Worm (Caenorhabditis elegans) whole organism, young adult: ENCODE measurements around the gene smim-14.
A peak's percentile ranks its signal among the peaks of the same experiment; 100 is the strongest.

Source experiments
- B0019.2 ChIP-seq: fragments of 200-800 bp; sonication (Bioruptor generic); conservative IDR thresholded peaks from 2 replicates; pipeline ENCODE4 v1.3.6; 2022; ENCODE audit warnings: missing genetic modification reagents, missing genetic modification characterization, missing compliant biosample characterization
- B0336.3 ChIP-seq: fragments of 200-800 bp; sonication (Bioruptor generic); IDR thresholded peaks from 2 replicates; pipeline ENCODE4 v1.3.6; 2022; ENCODE audit warnings: missing genetic modification characterization, missing compliant biosample characterization
- C17E4.6 ChIP-seq: fragments of 200-800 bp; sonication (Bioruptor generic); IDR thresholded peaks from 2 replicates; pipeline ENCODE4 v1.3.6; 2022; ENCODE audit warnings: missing genetic modification reagents, missing genetic modification characterization, missing compliant biosample characterization
- F10E7.11 ChIP-seq: sonication (generic microtip); optimal IDR thresholded peaks from 2 replicates; lab custom pipeline; 2017; ENCODE audit warnings: mild to moderate bottlenecking, missing genetic modification characterization, moderate library complexity, missing compliant biosample characterization
- F23B12.7 ChIP-seq: sonication (generic microtip); optimal IDR thresholded peaks from 2 replicates; lab custom pipeline; 2017; ENCODE audit warnings: missing genetic modification characterization, mild to moderate bottlenecking, missing compliant biosample characterization, antibody characterized with exemption, moderate library complexity; ENCODE audit not compliant: insufficient read depth
- F33H1.4 ChIP-seq: fragments of 200-800 bp; sonication (Bioruptor generic); IDR thresholded peaks from 2 replicates; pipeline ENCODE4 v1.3.6; 2022; ENCODE audit warnings: missing genetic modification reagents, missing genetic modification characterization, missing compliant biosample characterization
- F49E8.2 ChIP-seq: sonication (generic microtip); optimal IDR thresholded peaks from 3 replicates; lab custom pipeline; 2017; ENCODE audit warnings: missing genetic modification characterization, mild to moderate bottlenecking, missing compliant biosample characterization, antibody characterized with exemption, moderate library complexity; ENCODE audit not compliant: insufficient read depth
- K12H6.12 ChIP-seq: fragments of 200-800 bp; sonication (Bioruptor generic); optimal IDR thresholded peaks from 2 replicates; lab custom pipeline; 2018; ENCODE audit warnings: mild to moderate bottlenecking, missing genetic modification characterization, missing compliant biosample characterization
- Y53G8AR.9 ChIP-seq: fragments of 200-800 bp; sonication (Bioruptor generic); conservative IDR thresholded peaks from 2 replicates; pipeline ENCODE4 v1.3.6; 2022; ENCODE audit warnings: missing genetic modification reagents, missing genetic modification characterization, missing compliant biosample characterization
- Y79H2A.3 ChIP-seq: fragments of 200-800 bp; sonication (Bioruptor generic); conservative IDR thresholded peaks from 2 replicates; pipeline ENCODE4 v1.3.6; 2022; ENCODE audit warnings: missing genetic modification reagents, missing genetic modification characterization, missing compliant biosample characterization
- Y95B8A.8 ChIP-seq: fragments of 200-800 bp; sonication (Bioruptor generic); IDR thresholded peaks from 2 replicates; pipeline ENCODE4 v1.3.6; 2022; ENCODE audit warnings: missing genetic modification reagents, missing genetic modification characterization, missing compliant biosample characterization
- atf-7 ChIP-seq: sonication (generic microtip); optimal IDR thresholded peaks from 2 replicates; lab custom pipeline; 2017; ENCODE audit warnings: mild to moderate bottlenecking, missing genetic modification characterization, missing compliant biosample characterization
- attf-3 ChIP-seq: fragments of 200-800 bp; sonication (Bioruptor generic); conservative IDR thresholded peaks from 2 replicates; pipeline ENCODE4 v1.3.6; 2022; ENCODE audit warnings: missing genetic modification reagents, missing genetic modification characterization, missing compliant biosample characterization
- ceh-100 ChIP-seq: fragments of 200-800 bp; sonication (Bioruptor generic); IDR thresholded peaks from 2 replicates; pipeline ENCODE4 v1.3.6; 2022; ENCODE audit warnings: missing genetic modification reagents, missing genetic modification characterization, missing compliant biosample characterization
- ceh-40 ChIP-seq: fragments of 200-800 bp; sonication (Bioruptor generic); IDR thresholded peaks from 2 replicates; pipeline ENCODE4 v1.3.6; 2022; ENCODE audit warnings: missing genetic modification characterization, missing compliant biosample characterization
- ceh-79 ChIP-seq: sonication (generic microtip); optimal IDR thresholded peaks from 2 replicates; lab custom pipeline; 2017; ENCODE audit warnings: mild to moderate bottlenecking, missing genetic modification characterization, missing compliant biosample characterization
- ceh-91 ChIP-seq: fragments of 200-800 bp; sonication (Bioruptor generic); IDR thresholded peaks from 2 replicates; pipeline ENCODE4 v1.3.6; 2022; ENCODE audit warnings: missing genetic modification reagents, missing genetic modification characterization, missing compliant biosample characterization
- dox-1 ChIP-seq: fragments of 200-800 bp; sonication (Bioruptor generic); IDR thresholded peaks from 2 replicates; pipeline ENCODE4 v1.3.6; 2022; ENCODE audit warnings: missing genetic modification reagents, missing genetic modification characterization, missing compliant biosample characterization
- dpl-1 ChIP-seq: fragments of 150-350 bp; optimal IDR thresholded peaks from 2 replicates; lab custom pipeline; 2014; ENCODE audit warnings: missing biosample characterization, missing genetic modification reagents, missing genetic modification characterization
- ets-4 ChIP-seq: fragments of 200-800 bp; sonication (Bioruptor generic); optimal IDR thresholded peaks from 2 replicates; lab custom pipeline; 2018; ENCODE audit warnings: mild to moderate bottlenecking, missing genetic modification characterization, missing compliant biosample characterization
- fkh-3 ChIP-seq: sonication (generic microtip); optimal IDR thresholded peaks from 2 replicates; lab custom pipeline; 2016; ENCODE audit warnings: mild to moderate bottlenecking, missing genetic modification characterization, missing compliant biosample characterization
- hlh-12 ChIP-seq: sonication (generic microtip); optimal IDR thresholded peaks from 2 replicates; lab custom pipeline; 2016; ENCODE audit warnings: missing genetic modification characterization, missing compliant biosample characterization
- hmg-1.2 ChIP-seq: fragments of 200-800 bp; sonication (Bioruptor generic); IDR thresholded peaks from 2 replicates; pipeline ENCODE4 v1.3.6; 2022; ENCODE audit warnings: missing genetic modification reagents, missing genetic modification characterization, missing compliant biosample characterization
- lag-1 ChIP-seq: fragments of 200-800 bp; sonication (Bioruptor generic); IDR thresholded peaks from 2 replicates; pipeline ENCODE4 v1.3.6; 2022; ENCODE audit warnings: missing genetic modification reagents, missing genetic modification characterization, missing compliant biosample characterization
- let-526 ChIP-seq: fragments of 200-800 bp; sonication (Bioruptor generic); IDR thresholded peaks from 2 replicates; pipeline ENCODE4 v1.3.6; 2022; ENCODE audit warnings: missing genetic modification reagents, missing genetic modification characterization, missing compliant biosample characterization
- lin-35 ChIP-seq, 3 experiments: fragments of 150-350 bp in 2 of 3; sonication (generic microtip) in 1 of 3; optimal IDR thresholded peaks; 2 replicates each; lab custom pipeline; 2014 to 2018; ENCODE audit warnings: missing biosample characterization in 3 of 3, missing genetic modification characterization in 3 of 3, missing genetic modification reagents in 3 of 3
- lin-54 ChIP-seq: fragments of 200-800 bp; sonication (Bioruptor generic); optimal IDR thresholded peaks from 2 replicates; lab custom pipeline; 2018; ENCODE audit warnings: mild to moderate bottlenecking, missing genetic modification characterization, missing compliant biosample characterization
- lsy-27 ChIP-seq: sonication (generic microtip); optimal IDR thresholded peaks from 2 replicates; lab custom pipeline; 2017; ENCODE audit warnings: missing genetic modification characterization, mild to moderate bottlenecking, missing compliant biosample characterization, antibody characterized with exemption, missing genotype, borderline replicate concordance; ENCODE audit not compliant: insufficient read depth
- madf-10 ChIP-seq: sonication (generic microtip); optimal IDR thresholded peaks from 2 replicates; lab custom pipeline; 2016; ENCODE audit warnings: mild to moderate bottlenecking, missing genetic modification characterization, missing compliant biosample characterization
- madf-6 ChIP-seq: fragments of 200-800 bp; sonication (Bioruptor generic); IDR thresholded peaks from 2 replicates; pipeline ENCODE4 v1.3.6; 2022; ENCODE audit warnings: missing genetic modification reagents, missing genetic modification characterization, missing compliant biosample characterization
- madf-8 ChIP-seq: fragments of 200-800 bp; sonication (Bioruptor generic); conservative IDR thresholded peaks from 2 replicates; pipeline ENCODE4 v1.3.6; 2022; ENCODE audit warnings: missing genetic modification reagents, missing genetic modification characterization, missing compliant biosample characterization
- mel-28 ChIP-seq: sonication (generic microtip); optimal IDR thresholded peaks from 2 replicates; lab custom pipeline; 2016; ENCODE audit warnings: borderline replicate concordance, mild to moderate bottlenecking, missing genetic modification characterization, missing compliant biosample characterization
- mes-4 ChIP-seq: sonication (generic microtip); optimal IDR thresholded peaks from 2 replicates; lab custom pipeline; 2016; ENCODE audit warnings: missing genotype, missing genetic modification characterization, missing compliant biosample characterization
- nfya-1 ChIP-seq: sonication (generic microtip); optimal IDR thresholded peaks from 2 replicates; lab custom pipeline; 2017; ENCODE audit warnings: antibody characterized with exemption, missing compliant biosample characterization, missing genetic modification characterization, borderline replicate concordance; ENCODE audit not compliant: insufficient read depth
- nfyb-1 ChIP-seq: fragments of 200-800 bp; sonication (Bioruptor generic); IDR thresholded peaks from 2 replicates; pipeline ENCODE4 v1.3.6; 2022; ENCODE audit warnings: missing genetic modification reagents, missing genetic modification characterization, missing compliant biosample characterization
- nhr-120 ChIP-seq: fragments of 200-800 bp; sonication (Bioruptor generic); IDR thresholded peaks from 2 replicates; pipeline ENCODE4 v1.3.6; 2022; ENCODE audit warnings: missing genetic modification characterization, missing compliant biosample characterization
- nhr-27 ChIP-seq: fragments of 200-800 bp; sonication (Bioruptor generic); optimal IDR thresholded peaks from 2 replicates; lab custom pipeline; 2018; ENCODE audit warnings: mild to moderate bottlenecking, missing genetic modification characterization, moderate library complexity, missing compliant biosample characterization
- pha-4 ChIP-seq: fragments of 150-350 bp; sonication (generic microtip); optimal IDR thresholded peaks from 2 replicates; lab custom pipeline; 2014; ENCODE audit warnings: missing biosample characterization, missing genetic modification reagents, missing genetic modification characterization
- snpc-1.3 ChIP-seq: sonication (generic microtip); optimal IDR thresholded peaks from 2 replicates; lab custom pipeline; 2017; ENCODE audit warnings: missing genetic modification characterization, mild to moderate bottlenecking, missing compliant biosample characterization, antibody characterized with exemption, moderate library complexity, missing genotype, missing genetic modification reagents; ENCODE audit not compliant: insufficient read depth
- snpc-4 ChIP-seq, 5 experiments: fragments of 150-350 bp in 1 of 5; sonication (generic microtip) in 4 of 5; optimal IDR thresholded peaks; 2 replicates each; lab custom pipeline; 2014 to 2018; ENCODE audit warnings: missing genetic modification characterization in 5 of 5, missing biosample characterization in 3 of 5, antibody characterized with exemption in 2 of 5, mild to moderate bottlenecking in 2 of 5, missing compliant biosample characterization in 2 of 5, missing genotype in 2 of 5, moderate library complexity in 2 of 5, missing genetic modification reagents in 1 of 5
- sptf-2 ChIP-seq: fragments of 200-800 bp; sonication (Bioruptor generic); optimal IDR thresholded peaks from 2 replicates; lab custom pipeline; 2018; ENCODE audit warnings: mild to moderate bottlenecking, missing genetic modification characterization, missing compliant biosample characterization
- tbx-9 ChIP-seq: sonication (generic microtip); optimal IDR thresholded peaks from 2 replicates; lab custom pipeline; 2016; ENCODE audit warnings: borderline replicate concordance, missing genetic modification characterization, inconsistent platforms, missing compliant biosample characterization
- unc-62 ChIP-seq: fragments of 150-350 bp; optimal IDR thresholded peaks from 2 replicates; lab custom pipeline; 2014; ENCODE audit warnings: missing biosample characterization, missing genetic modification reagents, missing genetic modification characterization
- zfh-2 ChIP-seq: fragments of 200-800 bp; sonication (Bioruptor generic); conservative IDR thresholded peaks from 2 replicates; pipeline ENCODE4 v1.3.6; 2022; ENCODE audit warnings: missing genetic modification reagents, missing genetic modification characterization, missing compliant biosample characterization
- ztf-22 ChIP-seq: fragments of 200-800 bp; sonication (Bioruptor generic); optimal IDR thresholded peaks from 2 replicates; lab custom pipeline; 2018; ENCODE audit warnings: mild to moderate bottlenecking, missing genetic modification characterization, moderate library complexity, missing compliant biosample characterization

Gene smim-14

DNA sequence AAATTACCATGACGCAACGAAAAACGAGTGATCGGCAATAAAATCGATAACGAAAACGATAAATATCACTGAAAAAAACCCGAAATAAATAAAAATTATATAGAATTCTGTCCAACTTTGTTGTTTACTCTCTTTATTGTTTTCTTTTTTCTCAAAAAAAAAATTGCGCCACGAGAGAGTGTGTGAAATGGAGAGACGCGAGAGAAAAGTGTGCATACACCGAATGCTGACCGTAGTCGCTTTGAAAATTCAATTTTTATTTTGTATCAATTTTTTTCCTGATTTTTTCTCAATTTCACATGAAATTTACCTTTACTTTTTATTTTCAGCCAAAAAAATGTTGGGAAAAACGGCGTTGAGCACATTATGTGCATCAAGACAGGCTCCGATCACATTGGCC is 40.4 kb upstream of the smim-14 start, which contains the start of the genes M01F1.4 and mrpl-35 (continued):
- TF ChIP-seq K12H6.12 (tag; lab: Kevin White, UChicago) (no peak), B0019.2 (GFP tag; lab: Robert Waterston, UW) (no peak), lag-1 (no peak), ceh-79 (tag; lab: Kevin White, UChicago) (no peak), hlh-12 (tag; lab: Kevin White, UChicago) (no peak), madf-10 (tag; lab: Kevin White, UChicago) (no peak), F49E8.2 (no peak), unc-62 (no peak), nfya-1 (tag; lab: Kevin White, UChicago) (no peak), nhr-120 (GFP tag; lab: Robert Waterston, UW) (0 out of 2 replicates have a peak, but pooled peaks have one; percentile 22), atf-7 (tag; lab: Kevin White, UChicago) (no peak), mes-4 (tag; lab: Kevin White, UChicago) (no peak), Y95B8A.8 (GFP tag; lab: Robert Waterston, UW) (no peak), Y79H2A.3 (GFP tag; lab: Robert Waterston, UW) (no peak), lsy-27 (tag; lab: Kevin White, UChicago) (no peak), ets-4 (GFP tag; lab: Kevin White, UChicago) (no peak), dox-1 (GFP tag; lab: Robert Waterston, UW) (peak; percentile 44), Y53G8AR.9 (no peak), hmg-1.2 (GFP tag; lab: Robert Waterston, UW) (peak; percentile 97), sptf-2 (GFP tag; lab: Kevin White, UChicago) (no peak), lin-54 (GFP tag; lab: Kevin White, UChicago) (peak; percentile 16), zfh-2 (GFP tag; lab: Robert Waterston, UW) (no peak), B0336.3 (GFP tag; lab: Robert Waterston, UW) (no peak), F10E7.11 (tag; lab: Kevin White, UChicago) (no peak)
- TF ChIP-seq, all 124 proteins: peak for 11

DNA sequence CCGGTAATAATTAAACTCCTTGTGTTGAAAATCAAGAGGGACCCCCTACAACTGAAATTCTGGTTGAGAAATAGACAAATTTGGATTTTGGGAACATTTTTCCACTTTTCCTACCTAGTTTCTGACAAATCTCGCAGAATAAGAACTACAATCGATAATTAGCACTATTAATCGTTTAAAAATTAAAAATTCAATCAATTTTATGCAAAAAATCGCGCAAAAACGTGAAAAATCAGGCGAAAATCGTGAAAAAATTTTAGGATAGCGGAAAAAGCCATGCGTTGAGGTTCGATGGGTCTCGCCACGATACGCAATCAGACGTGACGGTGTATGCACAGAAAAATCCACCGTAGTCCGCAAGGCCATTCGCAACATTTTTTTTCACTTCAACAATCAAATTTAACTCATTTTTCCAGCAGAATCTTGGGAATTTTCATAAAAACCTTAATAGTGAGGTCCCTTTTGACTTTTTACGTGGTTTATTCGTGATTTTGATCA is 35.6 kb upstream of the smim-14 start, which contains the start of gene lias-1:
Gene lias-1 (minus strand): TSS at position 51 of the 498 bp plus-strand sequence.
- TF ChIP-seq nfyb-1 (GFP tag; lab: Robert Waterston, UW) = 0 out of 2 replicates have a peak, but pooled peaks have one; percentile 27
- peak; percentile 31 for TF ChIP-seq pha-4 (tag; lab: Kevin White, UChicago)
- TF ChIP-seq dpl-1 = peak; percentile 58
- no peak for TF ChIP-seq ceh-79 (tag; lab: Kevin White, UChicago)
- TF ChIP-seq mel-28 (tag; lab: Kevin White, UChicago) = no peak
- peak; percentile 69 for TF ChIP-seq lin-54 (GFP tag; lab: Kevin White, UChicago)
- no peak for TF ChIP-seq fkh-3 (tag; lab: Kevin White, UChicago)
- peak; percentile 76 for TF ChIP-seq snpc-1.3
- TF ChIP-seq F33H1.4 = peak; percentile 97
- TF ChIP-seq F49E8.2 = peak; percentile 72
- no peak for TF ChIP-seq C17E4.6 (GFP tag; lab: Robert Waterston, UW)
- no peak for TF ChIP-seq tbx-9 (tag; lab: Kevin White, UChicago)
- no peak for TF ChIP-seq unc-62
- TF ChIP-seq ztf-22 = no peak
- TF ChIP-seq madf-6 (GFP tag; lab: Robert Waterston, UW) = peak; percentile 75
- TF ChIP-seq lin-35 (GFP tag; optimal IDR thresholded peaks at IDR 0.05; lab: Kevin White, UChicago) = peak in 1 of 3 experiments; percentile 68
- no peak for TF ChIP-seq attf-3 (GFP tag; lab: Robert Waterston, UW)
- peak; percentile 89 for TF ChIP-seq F23B12.7
- peak; percentile 72 for TF ChIP-seq ceh-100 (GFP tag; lab: Robert Waterston, UW)
- TF ChIP-seq nhr-27 (tag; lab: Kevin White, UChicago) = no peak
- TF ChIP-seq atf-7 (tag; lab: Kevin White, UChicago) = no peak
- TF ChIP-seq madf-8 (GFP tag; lab: Robert Waterston, UW) = peak; percentile 39
- TF ChIP-seq ceh-91 = peak; percentile 52
- TF ChIP-seq let-526 = no peak
- TF ChIP-seq ceh-40 = no peak
- no peak for TF ChIP-seq snpc-4 (GFP tag; optimal IDR thresholded peaks at IDR 0.05; lab: Kevin White, UChicago)
- peak in 3 of 4 experiments; percentile 28 to 45 (median 31) for TF ChIP-seq snpc-4 (tag; optimal IDR thresholded peaks at IDR 0.05; lab: Kevin White, UChicago)
- no peak for TF ChIP-seq B0019.2 (GFP tag; lab: Robert Waterston, UW)
